Worm (Caenorhabditis elegans) whole organism, L4 larva: ENCODE results near the gene srh-255.

Experiments used
- daf-19 ChIP-seq: fragments of 200-800 bp; sonication (Bioruptor generic); conservative IDR thresholded peaks from 2 replicates; pipeline ENCODE4 v1.3.6; 2022; ENCODE audit warnings: missing genetic modification characterization, missing compliant biosample characterization
- fos-1 ChIP-seq: fragments of 150-350 bp; optimal IDR thresholded peaks from 2 replicates; lab custom pipeline; 2014; ENCODE audit warnings: missing biosample characterization, missing genetic modification characterization
- lin-15B ChIP-seq: fragments of 150-350 bp; sonication (generic microtip); optimal IDR thresholded peaks from 3 replicates; lab custom pipeline; 2014; ENCODE audit warnings: missing biosample characterization, missing genetic modification characterization
- lin-38 ChIP-seq: fragments of 200-800 bp; sonication (Bioruptor generic); IDR thresholded peaks from 2 replicates; pipeline ENCODE4 v1.3.6; 2022; ENCODE audit warnings: missing genetic modification reagents, missing genetic modification characterization, missing compliant biosample characterization
- lin-39 ChIP-seq: fragments of 150-350 bp; optimal IDR thresholded peaks from 2 replicates; lab custom pipeline; 2014; ENCODE audit warnings: missing biosample characterization, missing genetic modification reagents, missing genetic modification characterization
- nhr-10 ChIP-seq: fragments of 150-350 bp; optimal IDR thresholded peaks from 2 replicates; lab custom pipeline; 2014; ENCODE audit warnings: missing biosample characterization, missing genetic modification characterization
- nhr-76 ChIP-seq: fragments of 150-350 bp; optimal IDR thresholded peaks from 2 replicates; lab custom pipeline; 2014; ENCODE audit warnings: missing biosample characterization, missing genetic modification characterization
- nhr-77 ChIP-seq: fragments of 150-350 bp; optimal IDR thresholded peaks from 2 replicates; lab custom pipeline; 2014; ENCODE audit warnings: missing biosample characterization, missing genetic modification characterization
- vab-7 ChIP-seq: fragments of 200-800 bp; sonication (Bioruptor generic); IDR thresholded peaks from 2 replicates; pipeline ENCODE4 v1.3.6; 2022; ENCODE audit warnings: missing genetic modification reagents, missing genetic modification characterization, missing compliant biosample characterization
- zfp-2 ChIP-seq: sonication (generic microtip); optimal IDR thresholded peaks from 2 replicates; lab custom pipeline; 2016; ENCODE audit warnings: mild to moderate bottlenecking, missing genetic modification characterization, missing compliant biosample characterization

- no peak for TF ChIP-seq lin-15B (tag; lab: Kevin White, UChicago)
- TF ChIP-seq lin-38, result no peak
- TF ChIP-seq fos-1 (tag; lab: Kevin White, UChicago), result no peak
- no peak for TF ChIP-seq vab-7 (GFP tag; lab: Robert Waterston, UW)
- TF ChIP-seq lin-39, result no peak
- no peak for TF ChIP-seq nhr-77 (tag; lab: Kevin White, UChicago)
- no peak for TF ChIP-seq nhr-76 (tag; lab: Kevin White, UChicago)
- TF ChIP-seq nhr-10 (tag; lab: Kevin White, UChicago), result no peak
- no peak for TF ChIP-seq daf-19 (GFP tag; lab: Robert Waterston, UW)
- no peak for TF ChIP-seq zfp-2 (tag; lab: Kevin White, UChicago)
Observed at ce11 chrV:17077889-17078288, 13.1 kb downstream of the srh-255 start, which contains the start of gene T05E12.3.
